Worm (Caenorhabditis elegans): ENCODE measurements around the gene str-46.

The str-46 gene

DNA sequence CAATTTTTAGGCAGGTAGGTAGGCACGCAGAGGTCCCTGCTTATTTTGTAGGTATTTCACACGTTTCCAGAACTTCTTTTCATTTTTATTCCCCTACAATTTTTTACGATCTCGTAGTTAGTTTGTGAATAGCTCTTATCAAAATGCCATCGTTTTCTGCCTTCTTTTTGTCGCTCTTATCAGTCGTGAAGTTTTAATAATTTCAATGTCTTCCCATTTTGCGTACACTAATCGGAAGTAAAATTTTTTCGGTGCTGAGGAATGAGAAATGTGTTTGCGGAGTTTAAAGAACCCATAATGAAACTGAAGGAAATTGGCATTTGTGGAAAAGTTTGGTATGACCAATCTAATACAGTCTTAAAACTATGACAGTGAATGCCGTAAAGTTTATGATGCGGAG lies 19.4 kb downstream of the str-46 start:
- no peak for TF ChIP-seq bed-2 (GFP tag; IDR thresholded peaks at IDR 0.05)
- peak; percentile 45 for TF ChIP-seq nhr-80 (tag; optimal IDR thresholded peaks at IDR 0.05)

DNA sequence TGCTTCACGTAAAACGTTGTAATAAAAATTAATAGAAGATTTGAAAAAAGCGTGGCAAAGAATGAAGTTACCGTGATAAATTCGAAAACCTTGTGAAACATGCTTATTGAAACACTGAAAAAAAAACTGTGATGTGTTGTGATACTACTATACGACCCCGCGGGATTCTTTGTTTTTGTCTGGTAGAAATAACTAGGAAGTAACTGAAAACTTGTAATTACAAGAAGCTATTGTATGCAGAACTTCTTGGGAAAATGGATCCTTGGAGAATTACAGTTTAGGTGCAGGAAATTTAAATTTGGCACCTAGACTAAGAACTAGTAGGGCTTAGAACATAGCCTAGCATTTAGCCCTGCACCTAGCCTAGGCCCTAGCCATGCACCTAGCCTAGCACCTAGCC lies 20.0 kb downstream of the str-46 start, which contains the start of gene str-39:
TSS of gene str-39 (minus strand) at position 101 of the 400 bp plus-strand sequence.
- TF ChIP-seq let-526 (GFP tag; IDR thresholded peaks at IDR 0.05), result no peak
- no peak for TF ChIP-seq F23B12.7 (tag; optimal IDR thresholded peaks at IDR 0.05; ENCODE audit: insufficient read depth)
- no peak for TF ChIP-seq B0261.1 (tag; optimal IDR thresholded peaks at IDR 0.05)
- TF ChIP-seq lin-40 (tag; optimal IDR thresholded peaks at IDR 0.05), result no peak
- no peak for TF ChIP-seq rec-8 (tag; optimal IDR thresholded peaks at IDR 0.05)
- TF ChIP-seq lag-1 (GFP tag; IDR thresholded peaks at IDR 0.05), result no peak
- no peak for TF ChIP-seq ceh-40 (GFP tag; IDR thresholded peaks at IDR 0.05)
- TF ChIP-seq T07F8.4 (tag; optimal IDR thresholded peaks at IDR 0.05), result no peak
- no peak for TF ChIP-seq B0336.3 (GFP tag; IDR thresholded peaks at IDR 0.05)
- TF ChIP-seq Y53F4B.3 (GFP tag; IDR thresholded peaks at IDR 0.05), result no peak
- no peak for TF ChIP-seq cebp-2 (GFP tag; IDR thresholded peaks at IDR 0.05)
- no peak for TF ChIP-seq F57C9.4 (tag; optimal IDR thresholded peaks at IDR 0.05)
- TF ChIP-seq F39B2.1 (GFP tag; IDR thresholded peaks at IDR 0.05), result no peak
- TF ChIP-seq attf-3 (GFP tag; conservative IDR thresholded peaks at IDR 0.05), result no peak
- no peak for TF ChIP-seq nfya-1 (tag; optimal IDR thresholded peaks at IDR 0.05; ENCODE audit: borderline replicate concordance, insufficient read depth)
- no peak for TF ChIP-seq chd-7 (tag; optimal IDR thresholded peaks at IDR 0.05)

DNA sequence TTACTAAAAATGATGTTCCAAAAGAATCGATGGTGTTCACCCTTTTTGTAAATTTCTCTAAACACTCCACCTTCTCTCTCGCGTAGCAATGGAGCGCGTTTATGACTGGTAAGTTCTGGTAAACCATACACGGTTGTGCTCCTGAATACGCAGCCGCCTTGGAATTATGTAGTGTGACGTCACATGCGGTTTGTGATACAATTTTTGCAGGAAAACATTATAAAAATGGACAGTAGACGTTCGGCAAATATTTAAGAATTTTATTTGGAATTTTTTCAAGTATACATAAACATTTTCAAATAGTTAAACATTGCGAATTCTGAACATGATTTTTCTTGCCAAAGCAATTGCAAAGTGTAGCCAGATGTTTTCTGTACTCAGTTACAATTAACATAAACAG lies 22.3 kb downstream of the str-46 start, which contains the start of gene F37B4.10:
TSS of gene F37B4.10 (minus strand) at position 101 of the 400 bp plus-strand sequence.
- TF ChIP-seq snpc-3.4 (tag; optimal IDR thresholded peaks at IDR 0.05), result no peak
- TF ChIP-seq chd-7 (tag; optimal IDR thresholded peaks at IDR 0.05), result no peak
- TF ChIP-seq ccch-3 (GFP tag; optimal IDR thresholded peaks at IDR 0.05), result no peak
- no peak for TF ChIP-seq hmg-20 (GFP tag; IDR thresholded peaks at IDR 0.05)
- no peak for TF ChIP-seq nfya-2 (GFP tag; IDR thresholded peaks at IDR 0.05)
- no peak for TF ChIP-seq snpc-1.3 (tag; optimal IDR thresholded peaks at IDR 0.05; ENCODE audit: insufficient read depth)
- TF ChIP-seq F52B5.7 (tag; optimal IDR thresholded peaks at IDR 0.05), result no peak
- TF ChIP-seq lir-1 (GFP tag; conservative IDR thresholded peaks at IDR 0.05), result no peak
- TF ChIP-seq T07F8.4 (tag; optimal IDR thresholded peaks at IDR 0.05), result no peak
- TF ChIP-seq ZK185.1 (tag; optimal IDR thresholded peaks at IDR 0.05; ENCODE audit: poor library complexity, severe bottlenecking), result no peak
- TF ChIP-seq ceh-27 (GFP tag; optimal IDR thresholded peaks at IDR 0.05), result no peak
- TF ChIP-seq fkh-3 (tag; optimal IDR thresholded peaks at IDR 0.05), result no peak
- no peak for TF ChIP-seq ztf-26 (tag; optimal IDR thresholded peaks at IDR 0.05)
- TF ChIP-seq snpc-1.1 (tag; optimal IDR thresholded peaks at IDR 0.05; ENCODE audit: insufficient read depth), result no peak
- no peak for TF ChIP-seq sea-2 (GFP tag; IDR thresholded peaks at IDR 0.05)
- TF ChIP-seq nfyb-1 (GFP tag; IDR thresholded peaks at IDR 0.05), result no peak
- no peak for TF ChIP-seq ztf-6 (GFP tag; IDR thresholded peaks at IDR 0.05)
- TF ChIP-seq madf-8 (GFP tag; conservative IDR thresholded peaks at IDR 0.05), result no peak
- TF ChIP-seq sptf-2 (GFP tag; optimal IDR thresholded peaks at IDR 0.05), result no peak
